Fruit fly (Drosophila melanogaster) whole organism, adult: ENCODE results near the gene Idh.

ENCODE experiments used
- Clk ChIP-seq: fragments of 200-800 bp; sonication (Bioruptor generic); optimal IDR thresholded peaks from 2 replicates; lab custom pipeline; 2017; ENCODE audit warnings: missing biosample characterization, missing genetic modification characterization
- Crg-1 ChIP-seq: fragments of 200-800 bp; sonication (Bioruptor generic); optimal IDR thresholded peaks from 2 replicates; lab custom pipeline; 2016; ENCODE audit warnings: missing biosample characterization, missing genetic modification characterization
- Hr96 ChIP-seq: fragments of 200-800 bp; sonication (Bioruptor generic); optimal IDR thresholded peaks from 2 replicates; lab custom pipeline; 2016; ENCODE audit warnings: missing biosample characterization, missing genetic modification characterization

The Idh gene

dm6 chr3L:8306880-8307279 is 53.8 kb downstream of the Idh start, which contains the start of gene Gr66a:
Gene Gr66a (minus strand): TSS chr3L:8306980.
- TF ChIP-seq Crg-1 (GFP tag; lab: Kevin White, UChicago) = no peak
- TF ChIP-seq Clk (GFP tag; lab: Kevin White, UChicago) = no peak
- no peak for TF ChIP-seq Hr96
